Fruit fly (Drosophila melanogaster): ENCODE data around the gene Hsp83.

DNA sequence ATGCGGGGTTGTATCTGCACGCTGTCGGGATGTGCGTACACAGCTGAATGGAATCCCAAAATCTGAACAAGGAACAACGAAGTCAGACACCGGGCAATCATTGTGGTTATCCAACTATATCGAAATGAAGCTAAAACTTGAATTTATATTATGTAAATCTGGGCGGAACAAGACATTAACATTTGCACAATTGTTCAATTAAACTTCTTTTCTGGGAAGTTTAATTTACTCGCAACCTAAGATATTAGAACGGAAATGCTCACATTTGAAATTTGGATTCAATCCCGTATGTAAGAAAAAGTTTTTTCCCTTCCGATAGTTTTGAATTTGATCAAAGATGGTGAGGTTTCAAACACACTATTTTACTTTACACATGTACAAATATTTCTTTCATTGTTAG is 13.5 kb downstream of the Hsp83 start, which contains the start of gene CG33160:
- no peak for TF ChIP-seq CG8478 (optimal IDR thresholded peaks at IDR 0.05)
- TF ChIP-seq CTCF (optimal IDR thresholded peaks at IDR 0.05): no peak
